Worm (Caenorhabditis elegans): ENCODE results near the gene D2023.3.
A peak's percentile ranks its signal among the peaks of the same experiment; 100 is the strongest.

DNA sequence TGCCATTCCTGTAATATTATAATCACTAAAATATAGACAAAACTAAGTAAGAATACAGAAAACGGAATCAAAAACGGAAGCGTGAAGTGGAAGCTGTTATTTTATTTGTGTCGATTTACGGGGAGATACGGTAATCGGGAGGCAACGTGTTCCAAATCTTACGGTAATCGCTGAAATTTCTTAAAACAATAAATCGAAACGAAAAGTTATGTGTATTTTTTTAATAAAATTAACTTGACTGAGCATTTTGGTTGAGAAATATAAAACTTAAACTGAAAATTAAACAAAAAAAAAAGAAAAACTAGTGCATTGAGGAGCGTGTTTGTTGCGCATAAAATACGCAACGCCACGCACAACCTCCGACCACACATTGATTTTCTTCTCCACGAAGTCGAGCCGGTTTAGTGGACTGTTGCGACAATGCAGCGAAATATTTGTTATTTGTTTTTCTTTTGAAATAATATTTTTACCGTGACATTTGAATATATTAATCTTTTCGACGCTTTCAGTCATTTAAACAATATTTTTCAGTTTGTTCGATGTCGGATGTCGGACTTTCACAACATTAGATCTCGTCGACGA lies 47.4 kb downstream of the D2023.3 start, which contains the start of the genes F55A11.1 and syx-5:
- TF ChIP-seq jun-1 (tag; optimal IDR thresholded peaks at IDR 0.05) (peak; percentile 72), pqm-1 (tag; optimal IDR thresholded peaks at IDR 0.05) (peak; percentile 53), fkh-10 (GFP tag; optimal IDR thresholded peaks at IDR 0.05) (peak; percentile 86), ceh-82 (tag; optimal IDR thresholded peaks at IDR 0.05) (peak; percentile 34), fos-1 (tag; optimal IDR thresholded peaks at IDR 0.05) (no peak), nhr-11 (tag; optimal IDR thresholded peaks at IDR 0.05) (peak; percentile 14), zag-1 (tag; optimal IDR thresholded peaks at IDR 0.05) (no peak), R02D3.7 (tag; optimal IDR thresholded peaks at IDR 0.05) (peak; percentile 97)
